Fruit fly (Drosophila melanogaster): ENCODE data around the gene naz.

The naz gene

DNA sequence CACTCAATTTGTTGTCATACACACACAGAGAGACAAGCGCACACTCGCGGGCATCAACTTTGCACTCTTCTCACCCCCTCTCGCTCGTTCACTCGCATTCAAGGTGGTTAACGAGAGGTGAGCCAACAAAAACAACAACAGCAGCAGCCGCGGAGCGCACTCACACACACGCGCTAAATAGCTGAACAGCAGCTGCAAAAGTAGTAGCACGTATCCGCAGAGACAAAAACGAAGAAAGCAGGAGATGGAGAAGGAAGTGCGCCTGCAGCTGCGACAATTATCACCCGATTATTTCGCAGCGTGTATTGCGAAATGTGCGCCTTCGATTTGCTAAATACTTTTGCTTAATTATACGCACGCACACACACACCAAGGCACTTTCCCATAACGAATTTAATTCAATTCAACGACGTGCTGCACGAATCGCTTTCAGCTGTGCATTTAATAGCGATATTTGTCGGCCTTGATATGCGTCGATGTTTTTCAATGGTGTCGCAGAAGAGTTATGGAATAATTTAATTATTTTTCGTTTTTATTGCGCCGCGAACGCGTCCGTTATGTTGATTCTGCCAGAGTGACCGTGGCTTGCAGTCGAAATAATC, 30.3 kb downstream of the naz start:
- TF ChIP-seq Mnt (GFP tag; optimal IDR thresholded peaks at IDR 0.05), result peak; percentile 78
- TF ChIP-seq bab1 (GFP tag; optimal IDR thresholded peaks at IDR 0.05), result no peak
- TF ChIP-seq CG7101 (tag; optimal IDR thresholded peaks at IDR 0.05), result peak; percentile 54
- TF ChIP-seq CG5204 (GFP tag; optimal IDR thresholded peaks at IDR 0.05), result no peak
- TF ChIP-seq CG14711 (tag; optimal IDR thresholded peaks at IDR 0.05), result peak; percentile 26
- TF ChIP-seq Clk (GFP tag; optimal IDR thresholded peaks at IDR 0.05), result no peak
- TF ChIP-seq CG7045 (GFP tag; optimal IDR thresholded peaks at IDR 0.05), result peak; percentile 61
- TF ChIP-seq pad (GFP tag; optimal IDR thresholded peaks at IDR 0.05), result peak; percentile 40
- peak; percentile 28 for TF ChIP-seq CG1620 (GFP tag; optimal IDR thresholded peaks at IDR 0.05)
- TF ChIP-seq toe (GFP tag; optimal IDR thresholded peaks at IDR 0.05), result peak; percentile 56
- TF ChIP-seq kay (GFP tag; ENCODE audit: borderline replicate concordance), result no peak
- TF ChIP-seq CG11617 (GFP tag; optimal IDR thresholded peaks at IDR 0.05), result no peak
- peak; percentile 18 for TF ChIP-seq CG12768 (GFP tag; optimal IDR thresholded peaks at IDR 0.05)
- peak; percentile 11 for TF ChIP-seq CG33017 (tag; optimal IDR thresholded peaks at IDR 0.05)
- TF ChIP-seq Hr96 (GFP tag; optimal IDR thresholded peaks at IDR 0.05), result peak; percentile 29
- TF ChIP-seq cic (GFP tag; optimal IDR thresholded peaks at IDR 0.05), result peak; percentile 55
- TF ChIP-seq Crg-1 (GFP tag; optimal IDR thresholded peaks at IDR 0.05), result no peak
- TF ChIP-seq ovo (GFP tag; optimal IDR thresholded peaks at IDR 0.05), result peak; percentile 41
- TF ChIP-seq cnc (optimal IDR thresholded peaks at IDR 0.05), result no peak
- TF ChIP-seq tj (GFP tag; optimal IDR thresholded peaks at IDR 0.05), result peak; percentile 6

dm6 chr3R:18297444-18298297, 31.1 kb downstream of the naz start:
- TF ChIP-seq CG12768 (GFP tag; optimal IDR thresholded peaks at IDR 0.05) (no peak), kay (GFP tag; ENCODE audit: borderline replicate concordance) (peak; percentile 96)

DNA sequence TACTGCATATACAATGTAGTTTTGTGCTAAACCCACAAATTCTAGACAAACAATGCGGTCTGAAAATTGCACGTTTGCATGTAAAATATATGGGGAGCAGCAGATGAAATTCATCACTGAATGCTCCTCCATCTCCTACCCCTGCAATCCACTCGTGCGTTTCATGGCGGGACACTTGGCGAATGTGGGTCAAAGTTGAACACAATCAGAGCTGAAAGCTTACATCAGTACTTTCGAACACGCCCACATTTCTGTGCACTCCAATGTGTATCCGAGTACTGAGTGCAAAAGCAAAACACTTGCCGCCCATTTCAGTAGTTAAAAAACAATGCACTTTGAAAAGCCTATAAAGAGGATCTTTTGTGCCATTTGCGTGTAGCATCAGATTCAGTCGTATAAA, 32.0 kb downstream of the naz start:
- TF ChIP-seq CG7045 (GFP tag; optimal IDR thresholded peaks at IDR 0.05), result no peak
- TF ChIP-seq CG12768 (GFP tag; optimal IDR thresholded peaks at IDR 0.05), result peak; percentile 19
- no peak for TF ChIP-seq bab1 (GFP tag; optimal IDR thresholded peaks at IDR 0.05)
- peak; percentile 62 for TF ChIP-seq tj (GFP tag; optimal IDR thresholded peaks at IDR 0.05)
- TF ChIP-seq CG5204 (GFP tag; optimal IDR thresholded peaks at IDR 0.05), result no peak
- TF ChIP-seq CG33017 (tag; optimal IDR thresholded peaks at IDR 0.05), result no peak
- TF ChIP-seq pad (GFP tag; optimal IDR thresholded peaks at IDR 0.05), result no peak
- no peak for TF ChIP-seq CG1620 (GFP tag; optimal IDR thresholded peaks at IDR 0.05)

DNA sequence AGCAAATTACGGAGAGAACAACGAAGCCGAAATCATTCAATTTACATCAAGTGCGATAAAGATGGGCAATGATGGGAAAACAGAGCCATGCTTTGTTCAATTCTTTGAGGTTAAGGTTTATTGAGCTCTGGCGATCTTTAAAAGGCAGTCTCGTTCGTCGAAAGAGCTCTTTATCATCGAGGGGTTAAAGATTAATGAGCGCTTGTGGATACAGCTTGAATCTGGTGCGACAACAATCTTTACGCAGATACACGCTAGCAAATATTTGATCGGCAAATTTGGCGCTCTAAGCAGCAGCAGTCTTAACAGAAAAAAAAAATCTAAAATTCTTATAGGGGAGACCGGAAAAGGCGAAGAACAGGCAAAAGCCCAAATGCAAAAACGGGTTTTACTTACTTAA, 32.7 kb downstream of the naz start:
- TF ChIP-seq CG7101 (tag; optimal IDR thresholded peaks at IDR 0.05) (no peak), Mnt (GFP tag; optimal IDR thresholded peaks at IDR 0.05) (no peak), cnc (optimal IDR thresholded peaks at IDR 0.05) (no peak), CG33017 (tag; optimal IDR thresholded peaks at IDR 0.05) (no peak), bab1 (GFP tag; optimal IDR thresholded peaks at IDR 0.05) (no peak), Clk (GFP tag; optimal IDR thresholded peaks at IDR 0.05) (no peak), Hr96 (GFP tag; optimal IDR thresholded peaks at IDR 0.05) (no peak), CG14711 (tag; optimal IDR thresholded peaks at IDR 0.05) (no peak), pad (GFP tag; optimal IDR thresholded peaks at IDR 0.05) (no peak), tj (GFP tag; optimal IDR thresholded peaks at IDR 0.05) (no peak), Crg-1 (GFP tag; optimal IDR thresholded peaks at IDR 0.05) (no peak), CG12768 (GFP tag; optimal IDR thresholded peaks at IDR 0.05) (no peak), CG5204 (GFP tag; optimal IDR thresholded peaks at IDR 0.05) (no peak)

dm6 chr3R:18295262-18295944, 33.3 kb downstream of the naz start:
- peak; percentile 77 for TF ChIP-seq kay (GFP tag; ENCODE audit: borderline replicate concordance)
- no peak for TF ChIP-seq CG12768 (GFP tag; optimal IDR thresholded peaks at IDR 0.05)
- TF ChIP-seq toe (GFP tag; optimal IDR thresholded peaks at IDR 0.05), result no peak
- TF ChIP-seq CG5204 (GFP tag; optimal IDR thresholded peaks at IDR 0.05), result no peak
- no peak for TF ChIP-seq CG7045 (GFP tag; optimal IDR thresholded peaks at IDR 0.05)
- no peak for TF ChIP-seq Crg-1 (GFP tag; optimal IDR thresholded peaks at IDR 0.05)
- TF ChIP-seq Mnt (GFP tag; optimal IDR thresholded peaks at IDR 0.05), result no peak

dm6 chr3R:18294488-18294887, 34.3 kb downstream of the naz start:
- TF ChIP-seq CG7045 (GFP tag; optimal IDR thresholded peaks at IDR 0.05), result no peak
- no peak for TF ChIP-seq CG1620 (GFP tag; optimal IDR thresholded peaks at IDR 0.05)
- TF ChIP-seq bab1 (GFP tag; optimal IDR thresholded peaks at IDR 0.05), result no peak
- TF ChIP-seq ovo (GFP tag; optimal IDR thresholded peaks at IDR 0.05), result no peak
- TF ChIP-seq CG5204 (GFP tag; optimal IDR thresholded peaks at IDR 0.05), result no peak
- TF ChIP-seq toe (GFP tag; optimal IDR thresholded peaks at IDR 0.05), result no peak
- TF ChIP-seq CG11617 (GFP tag; optimal IDR thresholded peaks at IDR 0.05), result no peak
- TF ChIP-seq CG7101 (tag; optimal IDR thresholded peaks at IDR 0.05), result no peak
- no peak for TF ChIP-seq kay (GFP tag; ENCODE audit: borderline replicate concordance)
- no peak for TF ChIP-seq CG12768 (GFP tag; optimal IDR thresholded peaks at IDR 0.05)

All from whole organism, adult.